Fruit fly (Drosophila melanogaster): ENCODE measurements around the gene Sdic3.

The Sdic3 gene

dm6 chrX:20235794-20236513 lies 41.9 kb upstream of the Sdic3 start, which contains the start of gene sw (continued):
- TF ChIP-seq grn (GFP tag; optimal IDR thresholded peaks at IDR 0.05) = no peak
- no peak for TF ChIP-seq CG7271 (tag; optimal IDR thresholded peaks at IDR 0.05)
- peak; percentile 40 to 69 for TF ChIP-seq Pdp1 (GFP tag; optimal IDR thresholded peaks at IDR 0.05)
- peak; percentile 52 for TF ChIP-seq pnt (GFP tag; optimal IDR thresholded peaks at IDR 0.05)
- TF ChIP-seq Adf1 (GFP tag; IDR thresholded peaks at IDR 0.05) = peak; percentile 16; the same call in 1 of the 2 replicates
- TF ChIP-seq grau (tag; optimal IDR thresholded peaks at IDR 0.05) = peak; percentile 73
- TF ChIP-seq Gug (GFP tag; IDR thresholded peaks at IDR 0.05) = peak; percentile 81; the same call in 3 of the 4 replicates
- no peak for TF ChIP-seq Asciz (GFP tag; optimal IDR thresholded peaks at IDR 0.05)
- no peak for TF ChIP-seq Nf-YB (GFP tag; optimal IDR thresholded peaks at IDR 0.05)
- TF ChIP-seq Hr3 (GFP tag; optimal IDR thresholded peaks at IDR 0.05) = peak; percentile 35
- no peak for TF ChIP-seq MTF-1 (GFP tag; optimal IDR thresholded peaks at IDR 0.05; ENCODE audit: borderline replicate concordance)
- TF ChIP-seq CG2875 (GFP tag; optimal IDR thresholded peaks at IDR 0.05) = no peak
- TF ChIP-seq CG1792 (GFP tag; optimal IDR thresholded peaks at IDR 0.05) = peak; percentile 48
- peak; percentile 76 for TF ChIP-seq CG2712 (tag; optimal IDR thresholded peaks at IDR 0.05)
- peak; percentile 13 for TF ChIP-seq CG3065 (GFP tag; optimal IDR thresholded peaks at IDR 0.05)
- peak; percentile 60; the same call in 1 of the 2 replicates for TF ChIP-seq CG6689 (GFP tag; IDR thresholded peaks at IDR 0.05)
- TF ChIP-seq chinmo (GFP tag; IDR thresholded peaks at IDR 0.05; ENCODE audit: partially characterized antibody) = peak; percentile 83; the same call in 3 of the 4 replicates
- peak; percentile 15 for TF ChIP-seq fd96Cb (tag; optimal IDR thresholded peaks at IDR 0.05)
- TF ChIP-seq trh (GFP tag; optimal IDR thresholded peaks at IDR 0.05) = no peak
- peak; percentile 26 for TF ChIP-seq CG11723 (GFP tag; optimal IDR thresholded peaks at IDR 0.05)
- peak; percentile 35 for TF ChIP-seq CG30431 (GFP tag; optimal IDR thresholded peaks at IDR 0.05)
- TF ChIP-seq CG10979 (tag; optimal IDR thresholded peaks at IDR 0.05) = peak; percentile 46
- TF ChIP-seq CG12155 (GFP tag; optimal IDR thresholded peaks at IDR 0.05) = peak; percentile 31
- peak; percentile 71 for TF ChIP-seq sug (tag; optimal IDR thresholded peaks at IDR 0.05)
- TF ChIP-seq CG3838 (GFP tag; optimal IDR thresholded peaks at IDR 0.05) = no peak
- peak; percentile 62 for TF ChIP-seq YL-1 (GFP tag; optimal IDR thresholded peaks at IDR 0.05)
- peak; percentile 19; the same call in 1 of the 3 replicates for TF ChIP-seq B-H1 (GFP tag; IDR thresholded peaks at IDR 0.05)
- TF ChIP-seq CG3995 (GFP tag; optimal IDR thresholded peaks at IDR 0.05) = peak; percentile 97
- no peak for TF ChIP-seq toy (GFP tag; IDR thresholded peaks at IDR 0.05)
- peak; percentile 94 for TF ChIP-seq row (GFP tag; IDR thresholded peaks at IDR 0.05)
- TF ChIP-seq gsb-n (tag; optimal IDR thresholded peaks at IDR 0.05) = no peak
- no peak for TF ChIP-seq wor (GFP tag; IDR thresholded peaks at IDR 0.05)
- peak; percentile 62 for TF ChIP-seq Ada2b (GFP tag; IDR thresholded peaks at IDR 0.05)
- TF ChIP-seq CG34224 (GFP tag; IDR thresholded peaks at IDR 0.05; ENCODE audit: partially characterized antibody) = peak; percentile 89
- TF ChIP-seq Ravus (GFP tag; IDR thresholded peaks at IDR 0.05) = no peak; the same call in 1 of the 2 replicates
- peak; percentile 23 to 38 for TF ChIP-seq chif (GFP tag; optimal IDR thresholded peaks at IDR 0.05)
- peak; percentile 71 for TF ChIP-seq CG32772 (GFP tag; IDR thresholded peaks at IDR 0.05)
- TF ChIP-seq en (GFP tag; optimal IDR thresholded peaks at IDR 0.05) = no peak
- no peak for TF ChIP-seq Side (GFP tag; optimal IDR thresholded peaks at IDR 0.05)
- peak; percentile 78; the same call in 1 of the 3 replicates for TF ChIP-seq CG34422 (GFP tag; IDR thresholded peaks at IDR 0.05)
- TF ChIP-seq otp (GFP tag; IDR thresholded peaks at IDR 0.05) = 0 out of 3 replicates have a peak, but pooled peaks have one; percentile 29
- peak; percentile 40 for TF ChIP-seq CG9609 (GFP tag; optimal IDR thresholded peaks at IDR 0.05)
- peak; percentile 85 for TF ChIP-seq CG9215 (GFP tag; IDR thresholded peaks at IDR 0.05)
- peak; percentile 93 for TF ChIP-seq CG42726 (GFP tag; IDR thresholded peaks at IDR 0.05; ENCODE audit: partially characterized antibody)
- peak; percentile 57 for TF ChIP-seq ttk (GFP tag; IDR thresholded peaks at IDR 0.05)
- TF ChIP-seq CG6683 (GFP tag; optimal IDR thresholded peaks at IDR 0.05) = peak; percentile 1
- peak; percentile 70 for TF ChIP-seq sisA (GFP tag; IDR thresholded peaks at IDR 0.05)
- TF ChIP-seq NK7.1 (GFP tag; optimal IDR thresholded peaks at IDR 0.05) = peak; percentile 11
- peak; percentile 46; the same call in 1 of the 3 replicates for TF ChIP-seq H15 (GFP tag; IDR thresholded peaks at IDR 0.05)
